Worm (Caenorhabditis elegans): Measurements from ENCODE around the gene ZC239.20.
"Not testable (repeated sequence)": the region's sequence is repeated elsewhere in the genome, so short reads cannot be mapped to it uniquely, and the experiment has no call there.

ce11 chrII:3183300-3183840 lies 23.0 kb downstream of the ZC239.20 start, which contains the start of the genes Y27F2A.6 and Y27F2A.8:
- not testable (repeated sequence) for TF ChIP-seq fkh-3 (tag; optimal IDR thresholded peaks at IDR 0.05); snpc-4 (GFP tag; optimal IDR thresholded peaks at IDR 0.05); snpc-4 (tag; optimal IDR thresholded peaks at IDR 0.05); nfya-1 (tag; optimal IDR thresholded peaks at IDR 0.05; ENCODE audit: borderline replicate concordance, insufficient read depth); F22D6.2 (tag; optimal IDR thresholded peaks at IDR 0.05); ztf-18 (tag; optimal IDR thresholded peaks at IDR 0.05); gei-17 (GFP tag; optimal IDR thresholded peaks at IDR 0.05); F49E8.2 (tag; optimal IDR thresholded peaks at IDR 0.05; ENCODE audit: insufficient read depth); ZK185.1 (tag; optimal IDR thresholded peaks at IDR 0.05; ENCODE audit: poor library complexity, severe bottlenecking); C06A6.2 (GFP tag; conservative IDR thresholded peaks at IDR 0.05); dpl-1 (GFP tag; optimal IDR thresholded peaks at IDR 0.05); ama-1 (optimal IDR thresholded peaks at IDR 0.05); ama-1 (GFP tag; optimal IDR thresholded peaks at IDR 0.05); snpc-1.1 (tag; optimal IDR thresholded peaks at IDR 0.05; ENCODE audit: insufficient read depth); aptf-3 (GFP tag; IDR thresholded peaks at IDR 0.05)
